Worm (Caenorhabditis elegans) whole organism, L3 larva: ENCODE data around the gene ZK154.6.

ENCODE experiments used
- aly-2 ChIP-seq: fragments of 150-350 bp; optimal IDR thresholded peaks from 2 replicates; lab custom pipeline; 2014; ENCODE audit warnings: missing biosample characterization, missing genetic modification characterization
- ceh-82 ChIP-seq: fragments of 150-350 bp; optimal IDR thresholded peaks from 2 replicates; lab custom pipeline; 2014; ENCODE audit warnings: missing biosample characterization, missing genetic modification characterization
- elt-2 ChIP-seq: sonication (generic microtip); optimal IDR thresholded peaks from 2 replicates; lab custom pipeline; 2016; ENCODE audit warnings: missing genetic modification reagents, mild to moderate bottlenecking, missing genetic modification characterization, missing compliant biosample characterization
- fkh-2 ChIP-seq: fragments of 150-350 bp; optimal IDR thresholded peaks from 2 replicates; lab custom pipeline; 2014; ENCODE audit warnings: missing biosample characterization, missing genetic modification reagents, missing genetic modification characterization
- jun-1 ChIP-seq: fragments of 150-350 bp; optimal IDR thresholded peaks from 2 replicates; lab custom pipeline; 2014; ENCODE audit warnings: missing biosample characterization, missing genetic modification reagents, missing genetic modification characterization
- mdl-1 ChIP-seq: fragments of 150-350 bp; optimal IDR thresholded peaks from 2 replicates; lab custom pipeline; 2014; ENCODE audit warnings: missing biosample characterization, missing genetic modification characterization
- nhr-12 ChIP-seq: fragments of 150-350 bp; optimal IDR thresholded peaks from 2 replicates; lab custom pipeline; 2014; ENCODE audit warnings: missing biosample characterization, missing genetic modification characterization
- nhr-76 ChIP-seq: fragments of 150-350 bp; sonication (generic microtip); optimal IDR thresholded peaks from 5 replicates; lab custom pipeline; 2014; ENCODE audit warnings: missing biosample characterization, missing genetic modification characterization
- pha-4 ChIP-seq: fragments of 150-350 bp; optimal IDR thresholded peaks from 2 replicates; lab custom pipeline; 2014; ENCODE audit warnings: missing biosample characterization, missing genetic modification reagents, missing genetic modification characterization
- pqm-1 ChIP-seq: fragments of 150-350 bp; optimal IDR thresholded peaks from 2 replicates; lab custom pipeline; 2017; ENCODE audit warnings: missing biosample characterization, missing genetic modification characterization, inconsistent platforms
- sea-2 ChIP-seq: fragments of 150-350 bp; sonication (generic microtip); optimal IDR thresholded peaks from 4 replicates; lab custom pipeline; 2014; ENCODE audit warnings: missing biosample characterization, missing genetic modification reagents, missing genetic modification characterization
- skn-1 ChIP-seq: fragments of 150-350 bp; optimal IDR thresholded peaks from 2 replicates; lab custom pipeline; 2014; ENCODE audit warnings: missing biosample characterization, missing genetic modification characterization
- ztf-11 ChIP-seq: fragments of 150-350 bp; optimal IDR thresholded peaks from 2 replicates; lab custom pipeline; 2014; ENCODE audit warnings: missing biosample characterization, missing genetic modification characterization

- TF ChIP-seq pha-4 (tag; lab: Kevin White, UChicago) (no peak), nhr-12 (tag; lab: Kevin White, UChicago) (no peak), nhr-76 (tag; lab: Kevin White, UChicago) (no peak), fkh-2 (tag; lab: Kevin White, UChicago) (no peak), ztf-11 (tag; lab: Kevin White, UChicago) (no peak), aly-2 (tag; lab: Kevin White, UChicago) (no peak), pqm-1 (no peak), ceh-82 (no peak), sea-2 (GFP tag; lab: Kevin White, UChicago) (no peak), elt-2 (no peak), skn-1 (no peak), mdl-1 (tag; lab: Kevin White, UChicago) (no peak), jun-1 (tag; lab: Kevin White, UChicago) (no peak)
Observed at ce11 chrX:7752770-7753169, 40.6 kb downstream of the ZK154.6 start, which contains the start of gene deg-1.
